Fruit fly (Drosophila melanogaster): ENCODE data around the gene CG43402.

CG43402 gene

dm6 chr2L:1491791-1492345 is 49.4 kb downstream of the CG43402 start, which contains the start of gene CG31928:
Gene CG31928, plus strand, starts transcription at chr2L:1492295.
- TF ChIP-seq noc (tag; optimal IDR thresholded peaks at IDR 0.05) = no peak
